Worm (Caenorhabditis elegans) whole organism, dauer: ENCODE data around the gene C14C10.2.

Experiments
- unc-62 ChIP-seq: sonication (generic microtip); optimal IDR thresholded peaks from 2 replicates; lab custom pipeline; 2017; ENCODE audit warnings: missing biosample characterization, missing genetic modification reagents, missing genetic modification characterization

The C14C10.2 gene

ce11 chrV:12567312-12567711 is 25.0 kb downstream of the C14C10.2 start:
- no peak for TF ChIP-seq unc-62 (GFP tag; lab: Kevin White, UChicago)

ce11 chrV:12564902-12565301 is 27.4 kb downstream of the C14C10.2 start:
- TF ChIP-seq unc-62 (GFP tag; lab: Kevin White, UChicago) = no peak

ce11 chrV:12563187-12563586 is 29.1 kb downstream of the C14C10.2 start, which contains the start of gene mrps-5:
TSS of gene mrps-5 (plus strand) at chrV:12563487.
- no peak for TF ChIP-seq unc-62 (GFP tag; lab: Kevin White, UChicago)

- no peak for TF ChIP-seq unc-62 (GFP tag; lab: Kevin White, UChicago)
These were observed 31.9 kb downstream of the C14C10.2 start, which contains the start of gene sel-1 for ce11 chrV:12560328-12560782. TSS of gene sel-1 (plus strand) at chrV:12560732.

ce11 chrV:12556904-12557303 is 35.4 kb downstream of the C14C10.2 start:
- no peak for TF ChIP-seq unc-62 (GFP tag; lab: Kevin White, UChicago)

- no peak for TF ChIP-seq unc-62 (GFP tag; lab: Kevin White, UChicago)
These were observed 36.4 kb downstream of the C14C10.2 start for ce11 chrV:12555872-12556271.

ce11 chrV:12554172-12555031 is 37.9 kb downstream of the C14C10.2 start:
- TF ChIP-seq unc-62 (GFP tag; lab: Kevin White, UChicago) = no peak

ce11 chrV:12553286-12553725 is 39.0 kb downstream of the C14C10.2 start:
- TF ChIP-seq unc-62 (GFP tag; lab: Kevin White, UChicago) = no peak

ce11 chrV:12552671-12553212 is 39.5 kb downstream of the C14C10.2 start, which contains the start of gene F45D3.4:
TSS of gene F45D3.4 (minus strand) at chrV:12553191.
- TF ChIP-seq unc-62 (GFP tag; lab: Kevin White, UChicago) = no peak

ce11 chrV:12551638-12552478 is 40.4 kb downstream of the C14C10.2 start:
- TF ChIP-seq unc-62 (GFP tag; lab: Kevin White, UChicago) = no peak

ce11 chrV:12550755-12551154 is 41.5 kb downstream of the C14C10.2 start:
- no peak for TF ChIP-seq unc-62 (GFP tag; lab: Kevin White, UChicago)

- TF ChIP-seq unc-62 (GFP tag; lab: Kevin White, UChicago) = no peak
These were observed 42.1 kb downstream of the C14C10.2 start, which contains the start of gene F45D3.3 for ce11 chrV:12550036-12550626. TSS of gene F45D3.3 (minus strand) at chrV:12550385.

- no peak for TF ChIP-seq unc-62 (GFP tag; lab: Kevin White, UChicago)
These were observed 42.7 kb downstream of the C14C10.2 start for ce11 chrV:12549604-12550003.

- no peak for TF ChIP-seq unc-62 (GFP tag; lab: Kevin White, UChicago)
These were observed 43.4 kb downstream of the C14C10.2 start for ce11 chrV:12548830-12549229.

- no peak for TF ChIP-seq unc-62 (GFP tag; lab: Kevin White, UChicago)
These were observed 49.5 kb downstream of the C14C10.2 start for ce11 chrV:12542683-12543319.
